Fruit fly (Drosophila melanogaster): ENCODE results near the gene hoe2.

The hoe2 gene

dm6 chr2L:4979138-4979537 lies 42.9 kb upstream of the hoe2 start, which contains the start of gene CG8891:
Gene CG8891, minus strand, starts transcription at chr2L:4979379.
- TF ChIP-seq chinmo (GFP tag; IDR thresholded peaks at IDR 0.05; ENCODE audit: partially characterized antibody) (0 out of 4 replicates have a peak, but pooled peaks have one; percentile 64), crp (GFP tag; optimal IDR thresholded peaks at IDR 0.05) (peak in 1 of 2 experiments; percentile 83), E2f2 (GFP tag; IDR thresholded peaks at IDR 0.05) (peak; percentile 88), CG6254 (GFP tag; optimal IDR thresholded peaks at IDR 0.05) (peak; percentile 97), CG3281 (GFP tag; optimal IDR thresholded peaks at IDR 0.05) (peak; percentile 83), MBD-R2 (GFP tag; IDR thresholded peaks at IDR 0.05) (peak; percentile 52), CG18011 (GFP tag; optimal IDR thresholded peaks at IDR 0.05) (peak; percentile 17), pzg (GFP tag; optimal IDR thresholded peaks at IDR 0.05) (peak; percentile 8), CG13287 (GFP tag; IDR thresholded peaks at IDR 0.05; ENCODE audit: partially characterized antibody) (peak; percentile 16; the same call in 1 of the 2 replicates), Dp (GFP tag; optimal IDR thresholded peaks at IDR 0.05) (peak; percentile 77), gce (GFP tag; IDR thresholded peaks at IDR 0.05) (no peak), Med (GFP tag) (peak; percentile 25), BtbVII (GFP tag; optimal IDR thresholded peaks at IDR 0.05) (no peak), CG17912 (GFP tag; optimal IDR thresholded peaks at IDR 0.05) (no peak)

dm6 chr2L:4976988-4977551 lies 40.8 kb upstream of the hoe2 start, which contains the start of the genes Gmd and CG3792:
Gene Gmd, minus strand, starts transcription at chr2L:4977023.
Gene CG3792, plus strand, starts transcription at chr2L:4977312.
- TF ChIP-seq Atf3 (GFP tag; optimal IDR thresholded peaks at IDR 0.05) (peak; percentile 89), stc (GFP tag; IDR thresholded peaks at IDR 0.05) (peak; percentile 95), CG15696 (tag; optimal IDR thresholded peaks at IDR 0.05) (peak; percentile 96), CG1024 (GFP tag; IDR thresholded peaks at IDR 0.05) (peak; percentile 86), CG9437 (GFP tag; optimal IDR thresholded peaks at IDR 0.05) (peak; percentile 91), CG16863 (GFP tag; optimal IDR thresholded peaks at IDR 0.05) (peak; percentile 95), ap (GFP tag; IDR thresholded peaks at IDR 0.05) (peak; percentile 95), tin (GFP tag; optimal IDR thresholded peaks at IDR 0.05) (peak; percentile 93), Six4 (GFP tag; optimal IDR thresholded peaks at IDR 0.05) (peak; percentile 92), odd (GFP tag; optimal IDR thresholded peaks at IDR 0.05) (peak; percentile 91), CG34422 (GFP tag; IDR thresholded peaks at IDR 0.05) (peak; percentile 98), Hr39 (optimal IDR thresholded peaks at IDR 0.05) (no peak), CG11085 (GFP tag; IDR thresholded peaks at IDR 0.05) (peak; percentile 94), CG3847 (GFP tag; IDR thresholded peaks at IDR 0.05) (peak; percentile 97), Hr78 (GFP tag; optimal IDR thresholded peaks at IDR 0.05) (peak in 1 of 2 experiments; percentile 78), BtbVII (GFP tag; optimal IDR thresholded peaks at IDR 0.05) (peak; percentile 95), sd (tag; optimal IDR thresholded peaks at IDR 0.05) (peak; percentile 93), CG3995 (GFP tag; optimal IDR thresholded peaks at IDR 0.05) (peak; percentile 85), pho (GFP tag; optimal IDR thresholded peaks at IDR 0.05) (peak; percentile 96), CG17568 (GFP tag; optimal IDR thresholded peaks at IDR 0.05) (no peak), Sin3A (optimal IDR thresholded peaks at IDR 0.05) (peak; percentile 82), ATbp (GFP tag; optimal IDR thresholded peaks at IDR 0.05) (no peak), Sry-β (GFP tag; optimal IDR thresholded peaks at IDR 0.05) (peak; percentile 76), croc (GFP tag; conservative IDR thresholded peaks at IDR 0.05) (peak; percentile 94), CG6765 (GFP tag; optimal IDR thresholded peaks at IDR 0.05) (peak; percentile 90), wor (GFP tag; IDR thresholded peaks at IDR 0.05) (peak; percentile 95), CG10366 (GFP tag; IDR thresholded peaks at IDR 0.05) (peak; percentile 94), CG3163 (GFP tag; optimal IDR thresholded peaks at IDR 0.05) (peak; percentile 72), Fer2 (tag; optimal IDR thresholded peaks at IDR 0.05) (peak; percentile 92), grn (GFP tag; optimal IDR thresholded peaks at IDR 0.05) (peak; percentile 59), Doc3 (GFP tag; IDR thresholded peaks at IDR 0.05; ENCODE audit: partially characterized antibody) (peak; percentile 88), CG2116 (GFP tag; optimal IDR thresholded peaks at IDR 0.05) (peak; percentile 92), trh (GFP tag; optimal IDR thresholded peaks at IDR 0.05) (peak; percentile 83), CHES-1-like (GFP tag; optimal IDR thresholded peaks at IDR 0.05) (peak; percentile 92), so (GFP tag; IDR thresholded peaks at IDR 0.05) (peak; percentile 92), Stat92E (GFP tag; optimal IDR thresholded peaks at IDR 0.05) (peak in 1 of 3 experiments; percentile 82)

Data from whole organism, embryonic.